Worm (Caenorhabditis elegans) whole organism, midembryonic: Measurements from ENCODE around the gene C04C3.4.

Source experiments
- T22C8.4 ChIP-seq: fragments of 200-800 bp; sonication (Bioruptor generic); IDR thresholded peaks from 2 replicates; pipeline ENCODE4 v1.3.6; 2022; ENCODE audit warnings: missing genetic modification characterization, missing compliant biosample characterization
- cog-1 ChIP-seq: sonication (generic microtip); optimal IDR thresholded peaks from 2 replicates; lab custom pipeline; 2016; ENCODE audit warnings: missing genetic modification characterization, missing compliant biosample characterization
- flt-1 ChIP-seq: fragments of 200-800 bp; sonication (Bioruptor generic); IDR thresholded peaks from 2 replicates; pipeline ENCODE4 v1.3.6; 2022; ENCODE audit warnings: missing genetic modification characterization, missing compliant biosample characterization
- klf-2 ChIP-seq: fragments of 200-800 bp; sonication (Bioruptor generic); conservative IDR thresholded peaks from 2 replicates; pipeline ENCODE4 v1.3.6; 2022; ENCODE audit warnings: missing genetic modification reagents, missing genetic modification characterization, missing compliant biosample characterization
- ref-1 ChIP-seq: fragments of 200-800 bp; sonication (Bioruptor generic); conservative IDR thresholded peaks from 2 replicates; pipeline ENCODE4 v1.3.6; 2022; ENCODE audit warnings: missing genetic modification reagents, missing genetic modification characterization, missing compliant biosample characterization
- tab-1 ChIP-seq: fragments of 200-800 bp; sonication (Bioruptor generic); IDR thresholded peaks from 2 replicates; pipeline ENCODE4 v1.3.6; 2022; ENCODE audit warnings: missing genetic modification characterization, missing compliant biosample characterization
- ztf-23 ChIP-seq: fragments of 200-800 bp; sonication (Bioruptor generic); IDR thresholded peaks from 2 replicates; pipeline ENCODE4 v1.3.6; 2022; ENCODE audit warnings: missing genetic modification reagents, missing genetic modification characterization, missing compliant biosample characterization
- ztf-29 ChIP-seq: fragments of 200-800 bp; sonication (Bioruptor generic); IDR thresholded peaks from 2 replicates; pipeline ENCODE4 v1.3.6; 2022; ENCODE audit warnings: missing genetic modification reagents, missing genetic modification characterization, missing compliant biosample characterization

DNA sequence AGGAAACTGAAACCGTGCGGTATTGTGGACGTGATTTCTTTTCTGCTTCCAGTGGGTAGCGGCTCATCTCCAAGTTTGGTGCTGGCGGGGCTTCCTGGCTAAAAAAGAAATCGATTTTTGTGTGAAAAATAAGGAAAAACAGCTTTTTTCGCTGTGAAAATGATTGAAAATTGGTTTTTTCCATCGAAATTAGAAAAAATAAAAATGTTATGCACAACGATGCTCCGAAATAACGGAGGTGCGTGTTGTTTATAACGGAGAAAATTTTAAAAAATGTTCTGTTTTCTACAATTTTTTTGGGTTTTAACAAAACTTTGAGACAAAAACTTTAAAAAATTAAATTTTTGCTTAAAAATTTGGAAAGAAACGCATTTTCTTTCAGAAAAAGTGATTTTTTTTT, 11.0 kb upstream of the C04C3.4 start:
- TF ChIP-seq flt-1 (no peak), ztf-29 (GFP tag; lab: Robert Waterston, UW) (no peak), ztf-23 (no peak), tab-1 (GFP tag; lab: Robert Waterston, UW) (no peak), klf-2 (GFP tag; lab: Robert Waterston, UW) (no peak), T22C8.4 (no peak), cog-1 (tag; lab: Kevin White, UChicago) (no peak), ref-1 (GFP tag; lab: Robert Waterston, UW) (no peak)
